Fruit fly (Drosophila melanogaster) whole organism, embryonic: ENCODE results near the gene CG6962.

Experiments
- Atf3 ChIP-seq: fragments of 200-800 bp; sonication (Bioruptor generic); optimal IDR thresholded peaks from 3 replicates; lab custom pipeline; 2016; ENCODE audit warnings: missing biosample characterization, missing genetic modification characterization
- BEAF-32 ChIP-seq: fragments of 200-800 bp; sonication (Bioruptor generic); optimal IDR thresholded peaks from 3 replicates; lab custom pipeline; 2017; ENCODE audit warnings: missing biosample characterization, missing genetic modification characterization, mild to moderate bottlenecking, moderate library complexity, missing genetic modification reagents
- Blimp-1 ChIP-seq: fragments of 200-800 bp; sonication (Bioruptor generic); optimal IDR thresholded peaks from 3 replicates; lab custom pipeline; 2018; ENCODE audit warnings: missing biosample characterization, missing genetic modification characterization, mild to moderate bottlenecking, moderate library complexity, missing genetic modification reagents
- C15 ChIP-seq: fragments of 200-800 bp; sonication (Bioruptor generic); IDR thresholded peaks from 3 replicates; pipeline ENCODE4 v1.3.6; 2022; ENCODE audit warnings: missing biosample characterization, missing genetic modification characterization
- CG11456 ChIP-seq: fragments of 200-800 bp; sonication (Bioruptor generic); IDR thresholded peaks from 3 replicates; pipeline ENCODE4 v1.3.6; 2022; ENCODE audit warnings: missing biosample characterization, missing genetic modification characterization
- CG11696 ChIP-seq: fragments of 200-800 bp; sonication (Bioruptor generic); IDR thresholded peaks from 2 replicates; pipeline ENCODE4 v1.3.6; 2022; ENCODE audit warnings: missing biosample characterization, missing genetic modification characterization
- CG12155 ChIP-seq: fragments of 200-800 bp; sonication (Bioruptor generic); optimal IDR thresholded peaks from 3 replicates; lab custom pipeline; 2016; ENCODE audit warnings: missing biosample characterization, missing genetic modification characterization
- CG13296 ChIP-seq: fragments of 200-800 bp; sonication (Bioruptor generic); optimal IDR thresholded peaks from 3 replicates; lab custom pipeline; 2018; ENCODE audit warnings: missing biosample characterization, mild to moderate bottlenecking, missing genetic modification characterization
- CG13894 ChIP-seq: fragments of 200-800 bp; sonication (Bioruptor generic); optimal IDR thresholded peaks from 3 replicates; lab custom pipeline; 2018; ENCODE audit warnings: missing biosample characterization, mild to moderate bottlenecking, missing genetic modification characterization, moderate library complexity
- CG14965 ChIP-seq: fragments of 200-800 bp; sonication (Bioruptor generic); optimal IDR thresholded peaks from 2 replicates; lab custom pipeline; 2016; ENCODE audit warnings: missing biosample characterization, missing genetic modification characterization, borderline replicate concordance
- CG1602 ChIP-seq: fragments of 200-800 bp; sonication (Bioruptor generic); optimal IDR thresholded peaks from 3 replicates; lab custom pipeline; 2016; ENCODE audit warnings: missing biosample characterization, missing genetic modification characterization
- CG18011 ChIP-seq: fragments of 200-800 bp; sonication (Bioruptor generic); optimal IDR thresholded peaks from 2 replicates; lab custom pipeline; 2017; ENCODE audit warnings: missing biosample characterization, missing genetic modification characterization, mild to moderate bottlenecking, moderate library complexity, missing genotype
- CG31224 ChIP-seq: fragments of 200-800 bp; sonication (Bioruptor generic); IDR thresholded peaks from 2 replicates; pipeline ENCODE4 v1.3.6; 2022; ENCODE audit warnings: missing biosample characterization, missing genetic modification characterization
- CG32767 ChIP-seq: fragments of 200-800 bp; sonication (Bioruptor generic); IDR thresholded peaks from 2 replicates; pipeline ENCODE4 v1.3.6; 2022; ENCODE audit warnings: missing biosample characterization, missing genetic modification characterization
- CG3995 ChIP-seq: fragments of 200-800 bp; sonication (Bioruptor generic); optimal IDR thresholded peaks from 3 replicates; lab custom pipeline; 2016; ENCODE audit warnings: missing biosample characterization, missing genetic modification characterization
- CG4282 ChIP-seq: fragments of 200-800 bp; sonication (Bioruptor generic); optimal IDR thresholded peaks from 2 replicates; lab custom pipeline; 2016; ENCODE audit warnings: missing biosample characterization, missing genetic modification characterization
- CG5180 ChIP-seq: fragments of 200-800 bp; sonication (Bioruptor generic); optimal IDR thresholded peaks from 3 replicates; lab custom pipeline; 2017; ENCODE audit warnings: missing biosample characterization, missing genetic modification characterization, mild to moderate bottlenecking, moderate library complexity, missing genetic modification reagents
- CG6813 ChIP-seq: fragments of 200-800 bp; sonication (Bioruptor generic); optimal IDR thresholded peaks from 2 replicates; lab custom pipeline; 2017; ENCODE audit warnings: missing biosample characterization, missing genetic modification characterization, mild to moderate bottlenecking, moderate library complexity, missing genetic modification reagents
- CG7786 ChIP-seq: fragments of 200-800 bp; sonication (Bioruptor generic); optimal IDR thresholded peaks from 2 replicates; lab custom pipeline; 2016; ENCODE audit warnings: missing biosample characterization, missing genetic modification characterization
- CG7928 ChIP-seq: fragments of 200-800 bp; sonication (Bioruptor generic); optimal IDR thresholded peaks from 2 replicates; lab custom pipeline; 2017; ENCODE audit warnings: missing biosample characterization, mild to moderate bottlenecking, missing genetic modification characterization
- CG7963 ChIP-seq: fragments of 200-800 bp; sonication (Bioruptor generic); IDR thresholded peaks from 3 replicates; pipeline ENCODE4 v1.3.6; 2022; ENCODE audit warnings: missing biosample characterization, missing genetic modification characterization; ENCODE audit not compliant: partially characterized antibody
- CG8290 ChIP-seq, 3 experiments: fragments of 200-800 bp; sonication (Bioruptor generic); optimal IDR thresholded peaks; 2 replicates each; lab custom pipeline; 2016 to 2019; ENCODE audit warnings: missing biosample characterization in 3 of 3, missing genetic modification characterization in 3 of 3, mild to moderate bottlenecking in 2 of 3, moderate library complexity in 1 of 3
- CG8478 ChIP-seq: fragments of >200 bp; optimal IDR thresholded peaks from 2 replicates; lab custom pipeline; 2018
- CG8924 ChIP-seq: fragments of 200-800 bp; optimal IDR thresholded peaks from 3 replicates; lab custom pipeline; 2019; ENCODE audit warnings: missing biosample characterization, mild to moderate bottlenecking, missing genetic modification characterization, moderate library complexity
- CTCF ChIP-seq: fragments of 200-800 bp; sonication (Bioruptor generic); optimal IDR thresholded peaks from 2 replicates; lab custom pipeline; 2017; ENCODE audit warnings: missing biosample characterization, mild to moderate bottlenecking, missing genetic modification characterization, moderate library complexity
- D ChIP-seq, 2 experiments: fragments of 200-800 bp in 1 of 2; fragments of >200 bp in 1 of 2; sonication (Bioruptor generic) in 1 of 2; optimal IDR thresholded peaks; 2 replicates in 1 of 2; 3 replicates in 1 of 2; lab custom pipeline; 2017; ENCODE audit warnings: mild to moderate bottlenecking in 1 of 2, missing biosample characterization in 1 of 2, missing genetic modification characterization in 1 of 2, missing genetic modification reagents in 1 of 2
- Dad ChIP-seq: fragments of 200-800 bp; sonication (Bioruptor generic); optimal IDR thresholded peaks from 3 replicates; lab custom pipeline; 2016; ENCODE audit warnings: missing biosample characterization, missing genetic modification characterization
- Dfd ChIP-seq, 2 experiments: fragments of >200 bp; optimal IDR thresholded peaks; 2 replicates each; lab custom pipeline; 2017; ENCODE audit warnings: missing biosample characterization in 2 of 2, missing genetic modification characterization in 2 of 2
- HLH3B ChIP-seq: fragments of 200-800 bp; sonication (Bioruptor generic); IDR thresholded peaks from 2 replicates; pipeline ENCODE4 v1.3.6; 2022; ENCODE audit warnings: missing biosample characterization, missing genetic modification characterization
- Kr ChIP-seq: fragments of 200-800 bp; sonication (Bioruptor generic); optimal IDR thresholded peaks from 2 replicates; lab custom pipeline; 2017; ENCODE audit warnings: missing biosample characterization, mild to moderate bottlenecking, missing genetic modification characterization
- NFAT ChIP-seq: fragments of 200-800 bp; sonication (Bioruptor generic); IDR thresholded peaks from 2 replicates; pipeline ENCODE4 v1.3.6; 2022; ENCODE audit warnings: missing biosample characterization, missing genetic modification characterization
- NK7.1 ChIP-seq: fragments of 200-800 bp; sonication (Bioruptor generic); optimal IDR thresholded peaks from 3 replicates; lab custom pipeline; 2016; ENCODE audit warnings: missing biosample characterization, missing genetic modification characterization
- Rx ChIP-seq: fragments of 200-800 bp; sonication (Bioruptor generic); IDR thresholded peaks from 2 replicates; pipeline ENCODE4 v1.3.6; 2022; ENCODE audit warnings: missing biosample characterization, missing genetic modification characterization
- bab2 ChIP-seq: fragments of 200-800 bp; sonication (Bioruptor generic); optimal IDR thresholded peaks from 2 replicates; lab custom pipeline; 2016; ENCODE audit warnings: missing biosample characterization, missing genetic modification characterization
- cad ChIP-seq: fragments of >200 bp; optimal IDR thresholded peaks from 2 replicates; lab custom pipeline; 2017; ENCODE audit warnings: missing biosample characterization, missing genetic modification characterization
- ci ChIP-seq: fragments of 200-800 bp; sonication (Bioruptor generic); IDR thresholded peaks from 3 replicates; pipeline ENCODE4 v1.3.6; 2022; ENCODE audit warnings: missing biosample characterization, missing genetic modification characterization
- corto ChIP-seq: fragments of 200-800 bp; sonication (Bioruptor generic); optimal IDR thresholded peaks from 2 replicates; lab custom pipeline; 2016; ENCODE audit warnings: missing biosample characterization, mild to moderate bottlenecking, missing genetic modification characterization, moderate library complexity
- fd64A ChIP-seq: fragments of 200-800 bp; sonication (Bioruptor generic); optimal IDR thresholded peaks from 3 replicates; lab custom pipeline; 2018; ENCODE audit warnings: missing biosample characterization, mild to moderate bottlenecking, missing genetic modification characterization
- her ChIP-seq: fragments of 200-800 bp; sonication (Bioruptor generic); optimal IDR thresholded peaks from 2 replicates; lab custom pipeline; 2016; ENCODE audit warnings: missing biosample characterization, missing genetic modification characterization
- luna ChIP-seq: fragments of 200-800 bp; sonication (Bioruptor generic); optimal IDR thresholded peaks from 2 replicates; lab custom pipeline; 2016; ENCODE audit warnings: missing biosample characterization, missing genetic modification characterization
- phol ChIP-seq: fragments of 200-800 bp; sonication (Bioruptor generic); optimal IDR thresholded peaks from 3 replicates; lab custom pipeline; 2018; ENCODE audit warnings: missing biosample characterization, mild to moderate bottlenecking, missing genetic modification characterization, moderate library complexity
- pnt ChIP-seq: fragments of 200-800 bp; sonication (Bioruptor generic); optimal IDR thresholded peaks from 3 replicates; lab custom pipeline; 2016; ENCODE audit warnings: missing biosample characterization, missing genetic modification characterization
- pzg ChIP-seq: fragments of 200-800 bp; sonication (Bioruptor generic); optimal IDR thresholded peaks from 3 replicates; lab custom pipeline; 2018; ENCODE audit warnings: missing biosample characterization, mild to moderate bottlenecking, missing genetic modification characterization, moderate library complexity
- repo ChIP-seq: fragments of 200-800 bp; sonication (Bioruptor generic); optimal IDR thresholded peaks from 2 replicates; lab custom pipeline; 2016; ENCODE audit warnings: missing biosample characterization, missing genetic modification characterization
- scrt ChIP-seq: fragments of 200-800 bp; sonication (Bioruptor generic); optimal IDR thresholded peaks from 2 replicates; lab custom pipeline; 2018; ENCODE audit warnings: missing biosample characterization, mild to moderate bottlenecking, missing genetic modification characterization, moderate library complexity
- slbo ChIP-seq: fragments of 200-800 bp; sonication (Bioruptor generic); IDR thresholded peaks from 2 replicates; pipeline ENCODE4 v1.3.6; 2022; ENCODE audit warnings: missing biosample characterization, missing genetic modification characterization
- wdn ChIP-seq: fragments of 200-800 bp; sonication (Bioruptor generic); IDR thresholded peaks from 2 replicates; pipeline ENCODE4 v1.3.6; 2022; ENCODE audit warnings: missing biosample characterization, missing genetic modification characterization
- wek ChIP-seq: fragments of 200-800 bp; sonication (Bioruptor generic); optimal IDR thresholded peaks from 3 replicates; lab custom pipeline; 2018; ENCODE audit warnings: missing biosample characterization, mild to moderate bottlenecking, missing genetic modification characterization, moderate library complexity

The CG6962 gene

dm6 chr3R:11850917-11851897, 31.1 kb downstream of the CG6962 start (continued):
- TF ChIP-seq CG13894 (tag; lab: Kevin White, UChicago) = no peak
- peak; percentile 77 for TF ChIP-seq CG1602 (GFP tag; lab: Kevin White, UChicago)
- TF ChIP-seq CG7786 (GFP tag; lab: Kevin White, UChicago) = peak; percentile 49
- peak; percentile 67 for TF ChIP-seq wek (GFP tag; lab: Kevin White, UChicago)
- TF ChIP-seq scrt (GFP tag; lab: Kevin White, UChicago) = peak; percentile 20
- no peak for TF ChIP-seq CG8478
- TF ChIP-seq CG11696 (GFP tag; lab: Robert Waterston, UW) = no peak
- TF ChIP-seq Dad (GFP tag; lab: Kevin White, UChicago) = peak; percentile 29
- peak; percentile 25; the same call in 1 of the 2 replicates for TF ChIP-seq CG32767 (GFP tag; lab: Robert Waterston, UW)
- no peak for TF ChIP-seq luna (GFP tag; lab: Kevin White, UChicago)
- TF ChIP-seq CG18011 (GFP tag; lab: Kevin White, UChicago) = peak; percentile 7
- TF ChIP-seq Kr (GFP tag; lab: Kevin White, UChicago) = no peak
- TF ChIP-seq CG4282 (GFP tag; lab: Kevin White, UChicago) = no peak
- TF ChIP-seq CG7963 (GFP tag; lab: Robert Waterston, UW) = no peak
- TF ChIP-seq Atf3 (GFP tag; lab: Kevin White, UChicago) = peak; percentile 80
- peak; percentile 47 for TF ChIP-seq CG6813 (GFP tag; lab: Kevin White, UChicago)
- TF ChIP-seq bab2 = peak; percentile 74
- peak; percentile 17 for TF ChIP-seq her (GFP tag; lab: Kevin White, UChicago)
- TF ChIP-seq wdn (GFP tag; lab: Robert Waterston, UW) = no peak
- TF ChIP-seq CG13296 = no peak
- peak; percentile 66 for TF ChIP-seq CG8290 (GFP tag; optimal IDR thresholded peaks at IDR 0.05; lab: Kevin White, UChicago)
- TF ChIP-seq CG8290 (tag; optimal IDR thresholded peaks at IDR 0.05; lab: Kevin White, UChicago) = peak in 1 of 2 experiments; percentile 26
- no peak for TF ChIP-seq CG11456 (GFP tag; lab: Robert Waterston, UW)
- peak; percentile 34 for TF ChIP-seq CG12155 (GFP tag; lab: Kevin White, UChicago)
- TF ChIP-seq Rx (GFP tag; lab: Robert Waterston, UW) = peak; percentile 24; the same call in 1 of the 2 replicates
- TF ChIP-seq NK7.1 (GFP tag; lab: Kevin White, UChicago) = peak; percentile 42
- TF ChIP-seq pzg (GFP tag; lab: Kevin White, UChicago) = no peak
- no peak for TF ChIP-seq CG3995 (GFP tag; lab: Kevin White, UChicago)
- TF ChIP-seq cad (GFP tag; lab: Kevin White, UChicago) = no peak
- TF ChIP-seq CTCF (GFP tag; lab: Kevin White, UChicago) = peak; percentile 49
- TF ChIP-seq repo = peak; percentile 40
- no peak for TF ChIP-seq D (optimal IDR thresholded peaks at IDR 0.05; lab: Kevin White, UChicago)
- peak; percentile 93 for TF ChIP-seq D (GFP tag; optimal IDR thresholded peaks at IDR 0.05; lab: Kevin White, UChicago)
- TF ChIP-seq pnt = peak; percentile 83
- peak; percentile 69 for TF ChIP-seq HLH3B (GFP tag; lab: Robert Waterston, UW)
- TF ChIP-seq corto (GFP tag; lab: Kevin White, UChicago) = no peak
- peak; percentile 78 for TF ChIP-seq fd64A (GFP tag; lab: Kevin White, UChicago)
- no peak for TF ChIP-seq CG14965
- no peak for TF ChIP-seq NFAT (GFP tag; lab: Robert Waterston, UW)
- peak; percentile 71 for TF ChIP-seq CG5180 (GFP tag; lab: Kevin White, UChicago)
- TF ChIP-seq Dfd (GFP tag; optimal IDR thresholded peaks at IDR 0.05; lab: Kevin White, UChicago) = no peak
- no peak for TF ChIP-seq slbo
- TF ChIP-seq CG8924 = peak; percentile 87
- TF ChIP-seq CG31224 (GFP tag; lab: Robert Waterston, UW) = no peak
- peak; percentile 90 for TF ChIP-seq Blimp-1 (GFP tag; lab: Kevin White, UChicago)
- TF ChIP-seq CG7928 (GFP tag; lab: Kevin White, UChicago) = no peak
- TF ChIP-seq BEAF-32 (GFP tag; lab: Kevin White, UChicago) = no peak
- TF ChIP-seq ci (GFP tag; lab: Robert Waterston, UW) = peak; percentile 80
- TF ChIP-seq phol (tag; lab: Kevin White, UChicago) = peak; percentile 94
- no peak for TF ChIP-seq C15 (GFP tag; lab: Robert Waterston, UW)
